Worm (Caenorhabditis elegans) whole organism, L1 larva: ENCODE measurements around the gene Y116A8C.24.
"Not testable (repeated sequence)": the region's sequence is repeated elsewhere in the genome, so short reads cannot be mapped to it uniquely, and the experiment has no call there.

Source experiments
- ceh-82 ChIP-seq, 3 experiments: fragments of 150-350 bp in 1 of 3; sonication (generic microtip) in 2 of 3; optimal IDR thresholded peaks; 2 replicates each; lab custom pipeline; 2014 to 2017; ENCODE audit warnings: missing biosample characterization in 3 of 3, missing genetic modification characterization in 3 of 3
- egl-13 ChIP-seq: sonication (generic microtip); optimal IDR thresholded peaks from 2 replicates; lab custom pipeline; 2016; ENCODE audit warnings: missing genotype, missing genetic modification reagents, missing genetic modification characterization, missing compliant biosample characterization
- nhr-11 ChIP-seq: fragments of 150-350 bp; optimal IDR thresholded peaks from 2 replicates; lab custom pipeline; 2014; ENCODE audit warnings: missing biosample characterization, missing genetic modification characterization
- pag-3 ChIP-seq: sonication (generic microtip); optimal IDR thresholded peaks from 2 replicates; lab custom pipeline; 2017; ENCODE audit warnings: missing genetic modification characterization, mild to moderate bottlenecking, missing compliant biosample characterization, antibody characterized with exemption, borderline replicate concordance; ENCODE audit not compliant: insufficient read depth
- tbx-2 ChIP-seq: sonication (generic microtip); optimal IDR thresholded peaks from 2 replicates; lab custom pipeline; 2016; ENCODE audit warnings: missing genetic modification characterization, missing compliant biosample characterization
- unc-130 ChIP-seq: fragments of 150-350 bp; optimal IDR thresholded peaks from 2 replicates; lab custom pipeline; 2017; ENCODE audit warnings: missing biosample characterization, missing genetic modification characterization, inconsistent platforms
- zag-1 ChIP-seq: fragments of 150-350 bp; optimal IDR thresholded peaks from 2 replicates; lab custom pipeline; 2014; ENCODE audit warnings: missing biosample characterization, missing genetic modification characterization
- ztf-11 ChIP-seq, 2 experiments: sonication (generic microtip); optimal IDR thresholded peaks; 2 replicates each; lab custom pipeline; 2016 to 2017; ENCODE audit warnings: missing genetic modification characterization in 2 of 2, missing biosample characterization in 1 of 2, missing compliant biosample characterization in 1 of 2
- ztf-4 ChIP-seq: fragments of 150-350 bp; optimal IDR thresholded peaks from 2 replicates; lab custom pipeline; 2014; ENCODE audit warnings: missing biosample characterization, missing genetic modification characterization

ce11 chrIV:17063700-17064099 is 7.0 kb downstream of the Y116A8C.24 start, which contains the start of gene Y116A8C.467:
- TF ChIP-seq ztf-4; egl-13 (tag; lab: Kevin White, UChicago); nhr-11 (tag; lab: Kevin White, UChicago); zag-1 (tag; lab: Kevin White, UChicago); pag-3; ceh-82 (tag; optimal IDR thresholded peaks at IDR 0.05; lab: Kevin White, UChicago); tbx-2 (tag; lab: Kevin White, UChicago); unc-130 (tag; lab: Kevin White, UChicago); ztf-11 (tag; optimal IDR thresholded peaks at IDR 0.05; lab: Kevin White, UChicago): not testable (repeated sequence)
